Fruit fly (Drosophila melanogaster): ENCODE results near the gene lectin-28C.

lectin-28C gene

dm6 chr2L:7828231-7828630 lies 28.6 kb upstream of the lectin-28C start (continued):
- peak; percentile 29; the same call in 1 of the 3 replicates for TF ChIP-seq CG8119 (GFP tag; IDR thresholded peaks at IDR 0.05)
- no peak for TF ChIP-seq CG6792 (GFP tag; optimal IDR thresholded peaks at IDR 0.05)
- TF ChIP-seq CG4318 (GFP tag; optimal IDR thresholded peaks at IDR 0.05), result no peak
- peak; percentile 39 to 59 for TF ChIP-seq ss (GFP tag; optimal IDR thresholded peaks at IDR 0.05)
- TF ChIP-seq CG1621 (tag; optimal IDR thresholded peaks at IDR 0.05), result peak; percentile 8
- TF ChIP-seq CG16779 (tag; optimal IDR thresholded peaks at IDR 0.05), result peak; percentile 25
- TF ChIP-seq CG10631 (GFP tag; optimal IDR thresholded peaks at IDR 0.05), result no peak
- TF ChIP-seq CG6854 (GFP tag; optimal IDR thresholded peaks at IDR 0.05), result no peak
- peak; percentile 41 for TF ChIP-seq CG6808 (GFP tag; optimal IDR thresholded peaks at IDR 0.05)
- peak; percentile 76 for TF ChIP-seq svp (GFP tag)
- TF ChIP-seq Sox102F (GFP tag; optimal IDR thresholded peaks at IDR 0.05), result no peak
- peak; percentile 2 for TF ChIP-seq CG6276 (GFP tag; optimal IDR thresholded peaks at IDR 0.05)
- TF ChIP-seq CG10669 (GFP tag; optimal IDR thresholded peaks at IDR 0.05), result no peak
- TF ChIP-seq CG34406 (GFP tag; optimal IDR thresholded peaks at IDR 0.05), result peak; percentile 32
- TF ChIP-seq Eip78C (GFP tag), result peak; percentile 77
- no peak for TF ChIP-seq Blimp-1 (GFP tag; optimal IDR thresholded peaks at IDR 0.05)
- TF ChIP-seq CG31627 (GFP tag; optimal IDR thresholded peaks at IDR 0.05), result no peak
- peak; percentile 76 for TF ChIP-seq CG6163 (GFP tag; IDR thresholded peaks at IDR 0.05)
- no peak for TF ChIP-seq CG3919 (GFP tag; optimal IDR thresholded peaks at IDR 0.05)
- peak; percentile 36 for TF ChIP-seq topi (GFP tag; optimal IDR thresholded peaks at IDR 0.05)
- no peak for TF ChIP-seq acj6 (GFP tag; optimal IDR thresholded peaks at IDR 0.05)
- TF ChIP-seq CG11294 (GFP tag; IDR thresholded peaks at IDR 0.05), result no peak
- TF ChIP-seq Ets21C (GFP tag; optimal IDR thresholded peaks at IDR 0.05), result no peak

DNA sequence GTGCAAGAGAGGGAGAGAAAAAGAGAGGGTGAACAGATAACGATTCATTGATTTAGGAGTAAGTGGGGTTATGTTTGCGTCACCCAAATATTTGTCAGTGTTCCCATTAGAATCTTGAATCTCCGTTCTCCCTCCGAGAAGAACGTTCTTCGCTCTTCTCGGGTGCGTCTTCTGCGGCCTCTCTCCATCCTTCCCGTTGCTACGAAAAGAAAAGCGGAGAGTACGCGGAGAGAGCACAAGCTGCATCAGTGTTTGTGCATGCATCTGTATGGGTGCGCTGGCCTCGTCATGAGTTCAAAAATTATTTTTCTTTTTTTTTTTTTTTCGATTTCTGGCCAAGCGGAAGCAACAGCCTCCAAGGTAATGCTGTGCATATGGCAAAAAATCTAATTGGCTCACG lies 28.0 kb upstream of the lectin-28C start:
- TF ChIP-seq CG11294 (GFP tag; IDR thresholded peaks at IDR 0.05) (no peak), Smox (GFP tag; optimal IDR thresholded peaks at IDR 0.05) (no peak), Gug (GFP tag; IDR thresholded peaks at IDR 0.05) (no peak), Hr4 (GFP tag; optimal IDR thresholded peaks at IDR 0.05) (no peak), CG8119 (GFP tag; IDR thresholded peaks at IDR 0.05) (0 out of 3 replicates have a peak, but pooled peaks have one; percentile 27), CG6792 (GFP tag; optimal IDR thresholded peaks at IDR 0.05) (no peak), CG6163 (GFP tag; IDR thresholded peaks at IDR 0.05) (peak; percentile 60), CG6276 (GFP tag; optimal IDR thresholded peaks at IDR 0.05) (peak; percentile 32), fkh (GFP tag; optimal IDR thresholded peaks at IDR 0.05) (peak; percentile 42), Sox15 (GFP tag; optimal IDR thresholded peaks at IDR 0.05) (no peak), cyc (GFP tag; optimal IDR thresholded peaks at IDR 0.05) (no peak), Sox14 (GFP tag; optimal IDR thresholded peaks at IDR 0.05) (no peak), CG15336 (GFP tag; IDR thresholded peaks at IDR 0.05) (peak; percentile 29; the same call in 1 of the 2 replicates), pdm3 (GFP tag; optimal IDR thresholded peaks at IDR 0.05) (no peak), salr (GFP tag; optimal IDR thresholded peaks at IDR 0.05) (no peak), esn (GFP tag; optimal IDR thresholded peaks at IDR 0.05) (peak; percentile 20), Eip78C (GFP tag) (peak; percentile 66), net (GFP tag; optimal IDR thresholded peaks at IDR 0.05) (no peak), dac (GFP tag; optimal IDR thresholded peaks at IDR 0.05) (no peak), Sox102F (GFP tag; optimal IDR thresholded peaks at IDR 0.05) (no peak), eg (GFP tag; IDR thresholded peaks at IDR 0.05) (peak; percentile 16; the same call in 1 of the 3 replicates), CG4318 (GFP tag; optimal IDR thresholded peaks at IDR 0.05) (no peak), svp (GFP tag) (peak; percentile 53), dsx (GFP tag; optimal IDR thresholded peaks at IDR 0.05; ENCODE audit: poor library complexity, severe bottlenecking) (no peak)

DNA sequence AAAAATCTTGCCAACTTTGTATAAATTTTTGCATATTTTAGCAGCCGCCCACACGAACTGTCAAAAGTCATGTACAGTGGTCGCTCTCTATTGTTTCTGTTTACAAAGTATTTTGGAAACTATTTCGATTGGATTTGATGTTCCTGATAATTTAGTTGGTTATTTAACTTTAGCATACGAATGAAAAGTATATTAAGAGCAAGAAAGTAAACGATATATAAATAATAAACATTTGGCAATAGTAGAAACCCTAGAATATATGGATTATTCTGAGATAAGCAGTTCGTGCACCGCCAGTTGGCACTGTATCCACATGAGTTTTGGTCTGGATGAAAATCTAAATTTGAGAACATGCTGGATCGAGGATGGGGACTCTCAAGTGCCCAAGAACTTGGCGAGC lies 23.6 kb upstream of the lectin-28C start:
- TF ChIP-seq Ets96B (tag; optimal IDR thresholded peaks at IDR 0.05) (no peak), dsx (GFP tag; optimal IDR thresholded peaks at IDR 0.05; ENCODE audit: poor library complexity, severe bottlenecking) (peak; percentile 28), fd85E (GFP tag; optimal IDR thresholded peaks at IDR 0.05) (no peak), Ets21C (GFP tag; optimal IDR thresholded peaks at IDR 0.05) (no peak), CG32006 (GFP tag; optimal IDR thresholded peaks at IDR 0.05) (peak; percentile 18)

Data from whole organism, prepupa.